Worm (Caenorhabditis elegans) whole organism, L4 larva: ENCODE results near the gene ZK287.1.

Experiments
- R02D3.7 ChIP-seq: fragments of 150-350 bp; sonication (generic microtip); optimal IDR thresholded peaks from 3 replicates; lab custom pipeline; 2014; ENCODE audit warnings: missing biosample characterization, missing genetic modification characterization
- T20F7.1 ChIP-seq: fragments of 200-800 bp; sonication (Bioruptor generic); optimal IDR thresholded peaks from 2 replicates; lab custom pipeline; 2018; ENCODE audit warnings: mild to moderate bottlenecking, missing genetic modification characterization, missing compliant biosample characterization
- Y105C5A.15 ChIP-seq: fragments of 200-800 bp; sonication (Bioruptor generic); IDR thresholded peaks from 2 replicates; pipeline ENCODE4 v1.3.6; 2022; ENCODE audit warnings: missing genetic modification characterization, missing compliant biosample characterization
- Y48G9A.11 ChIP-seq: fragments of 200-800 bp; sonication (Bioruptor generic); IDR thresholded peaks from 2 replicates; pipeline ENCODE4 v1.3.6; 2022; ENCODE audit warnings: missing genetic modification reagents, missing genetic modification characterization, missing compliant biosample characterization
- Y75B8A.6 ChIP-seq: fragments of 200-800 bp; sonication (Bioruptor generic); IDR thresholded peaks from 2 replicates; pipeline ENCODE4 v1.3.6; 2022; ENCODE audit warnings: missing genetic modification reagents, missing genetic modification characterization, missing compliant biosample characterization
- aha-1 ChIP-seq: fragments of 150-350 bp; peaks from one replicate; lab custom pipeline; 2014; ENCODE audit warnings: missing biosample characterization, missing genetic modification characterization
- aly-2 ChIP-seq: sonication (generic microtip); optimal IDR thresholded peaks from 2 replicates; lab custom pipeline; 2018; ENCODE audit warnings: missing biosample characterization, missing genetic modification characterization
- ama-1 ChIP-seq: fragments of 150-350 bp; optimal IDR thresholded peaks from 2 replicates; lab custom pipeline; 2014; ENCODE audit warnings: inconsistent platforms, mixed read lengths
- ceh-20 ChIP-seq: fragments of 200-800 bp; sonication (Bioruptor generic); IDR thresholded peaks from 2 replicates; pipeline ENCODE4 v1.3.6; 2022; ENCODE audit warnings: missing genetic modification reagents, missing genetic modification characterization, missing compliant biosample characterization
- ceh-28 ChIP-seq: fragments of 150-350 bp; optimal IDR thresholded peaks from 2 replicates; lab custom pipeline; 2014; ENCODE audit warnings: missing biosample characterization, missing genetic modification reagents, missing genetic modification characterization
- ceh-62 ChIP-seq: sonication (generic microtip); optimal IDR thresholded peaks from 2 replicates; lab custom pipeline; 2017; ENCODE audit warnings: missing biosample characterization, missing genetic modification characterization
- ctbp-1 ChIP-seq: fragments of 200-800 bp; sonication (Bioruptor generic); IDR thresholded peaks from 2 replicates; pipeline ENCODE4 v1.3.6; 2022; ENCODE audit warnings: missing genetic modification reagents, missing genetic modification characterization, missing compliant biosample characterization
- daf-12 ChIP-seq: fragments of 150-350 bp; optimal IDR thresholded peaks from 2 replicates; lab custom pipeline; 2014; ENCODE audit warnings: missing biosample characterization, missing genetic modification reagents, missing genetic modification characterization
- daf-16 ChIP-seq, 3 experiments: sonication (generic microtip); optimal IDR thresholded peaks; 2 replicates each; lab custom pipeline; 2016 to 2017; ENCODE audit warnings: missing genetic modification characterization in 3 of 3, missing genetic modification reagents in 3 of 3, mild to moderate bottlenecking in 2 of 3, missing compliant biosample characterization in 2 of 3, missing biosample characterization in 1 of 3, moderate library complexity in 1 of 3
- dmd-8 ChIP-seq: fragments of 200-800 bp; sonication (Bioruptor generic); IDR thresholded peaks from 2 replicates; pipeline ENCODE4 v1.3.6; 2022; ENCODE audit warnings: missing genetic modification characterization, missing compliant biosample characterization
- egl-27 ChIP-seq: sonication (generic microtip); optimal IDR thresholded peaks from 3 replicates; lab custom pipeline; 2017; ENCODE audit warnings: missing biosample characterization, missing genetic modification reagents, missing genetic modification characterization
- egl-43 ChIP-seq: fragments of 200-800 bp; sonication (Bioruptor generic); IDR thresholded peaks from 2 replicates; pipeline ENCODE4 v1.3.6; 2022; ENCODE audit warnings: missing genetic modification reagents, missing genetic modification characterization, missing compliant biosample characterization
- fkh-10 ChIP-seq: fragments of 150-350 bp; optimal IDR thresholded peaks from 2 replicates; lab custom pipeline; 2014; ENCODE audit warnings: missing biosample characterization, missing genetic modification reagents, missing genetic modification characterization
- gei-8 ChIP-seq: fragments of 200-800 bp; sonication (Bioruptor generic); optimal IDR thresholded peaks from 2 replicates; lab custom pipeline; 2018; ENCODE audit warnings: mild to moderate bottlenecking, missing genetic modification characterization, missing compliant biosample characterization
- hif-1 ChIP-seq, 2 experiments: sonication (generic microtip); optimal IDR thresholded peaks; 2 replicates each; lab custom pipeline; 2016 to 2017; ENCODE audit warnings: missing compliant biosample characterization in 2 of 2, missing genetic modification characterization in 2 of 2, missing genetic modification reagents in 2 of 2, missing genotype in 2 of 2, mild to moderate bottlenecking in 1 of 2
- hlh-11 ChIP-seq: fragments of 200-800 bp; sonication (Bioruptor generic); optimal IDR thresholded peaks from 2 replicates; lab custom pipeline; 2018; ENCODE audit warnings: mild to moderate bottlenecking, missing genetic modification characterization, missing compliant biosample characterization
- hlh-30 ChIP-seq: sonication (generic microtip); optimal IDR thresholded peaks from 2 replicates; lab custom pipeline; 2017; ENCODE audit warnings: antibody characterized with exemption, mild to moderate bottlenecking, missing genetic modification characterization, missing compliant biosample characterization; ENCODE audit not compliant: insufficient read depth
- hmg-1.1 ChIP-seq: fragments of 200-800 bp; sonication (Bioruptor generic); IDR thresholded peaks from 2 replicates; pipeline ENCODE4 v1.3.6; 2022; ENCODE audit warnings: missing genetic modification reagents, missing genetic modification characterization, missing compliant biosample characterization
- jun-1 ChIP-seq: fragments of 150-350 bp; optimal IDR thresholded peaks from 2 replicates; lab custom pipeline; 2014; ENCODE audit warnings: missing biosample characterization, missing genetic modification reagents, missing genetic modification characterization
- lin-38 ChIP-seq: fragments of 200-800 bp; sonication (Bioruptor generic); IDR thresholded peaks from 2 replicates; pipeline ENCODE4 v1.3.6; 2022; ENCODE audit warnings: missing genetic modification reagents, missing genetic modification characterization, missing compliant biosample characterization
- lin-39 ChIP-seq: fragments of 150-350 bp; optimal IDR thresholded peaks from 2 replicates; lab custom pipeline; 2014; ENCODE audit warnings: missing biosample characterization, missing genetic modification reagents, missing genetic modification characterization
- lsy-2 ChIP-seq, 2 experiments: fragments of 150-350 bp in 1 of 2; sonication (generic microtip) in 1 of 2; optimal IDR thresholded peaks; 2 replicates each; lab custom pipeline; 2014 to 2017; ENCODE audit warnings: missing biosample characterization in 2 of 2, missing genetic modification characterization in 2 of 2
- madf-5 ChIP-seq, 2 experiments: fragments of 200-800 bp; sonication (Bioruptor generic); IDR thresholded peaks; 2 replicates each; pipeline ENCODE4 v1.3.6; 2022; ENCODE audit warnings: missing compliant biosample characterization in 2 of 2, missing genetic modification characterization in 2 of 2
- madf-9 ChIP-seq: fragments of 200-800 bp; sonication (Bioruptor generic); conservative IDR thresholded peaks from 2 replicates; pipeline ENCODE4 v1.3.6; 2022; ENCODE audit warnings: missing genetic modification reagents, missing genetic modification characterization, missing compliant biosample characterization
- mdl-1 ChIP-seq, 2 experiments: fragments of 150-350 bp in 1 of 2; sonication (generic microtip) in 1 of 2; optimal IDR thresholded peaks; 2 replicates each; lab custom pipeline; 2014 to 2017; ENCODE audit warnings: missing biosample characterization in 2 of 2, missing genetic modification characterization in 2 of 2
- mdt-29 ChIP-seq: fragments of 200-800 bp; sonication (Bioruptor generic); IDR thresholded peaks from 2 replicates; pipeline ENCODE4 v1.3.6; 2022; ENCODE audit warnings: missing genetic modification reagents, missing genetic modification characterization, missing compliant biosample characterization
- mxl-3 ChIP-seq: fragments of 200-800 bp; sonication (Bioruptor generic); optimal IDR thresholded peaks from 2 replicates; lab custom pipeline; 2018; ENCODE audit warnings: mild to moderate bottlenecking, missing genetic modification characterization, missing compliant biosample characterization
- nhr-111 ChIP-seq: fragments of 200-800 bp; sonication (Bioruptor generic); optimal IDR thresholded peaks from 2 replicates; lab custom pipeline; 2018; ENCODE audit warnings: mild to moderate bottlenecking, missing genetic modification characterization, missing compliant biosample characterization
- nhr-25 ChIP-seq: sonication (generic microtip); optimal IDR thresholded peaks from 2 replicates; lab custom pipeline; 2017; ENCODE audit warnings: missing genetic modification characterization, mild to moderate bottlenecking, missing compliant biosample characterization, antibody characterized with exemption, moderate library complexity, borderline replicate concordance; ENCODE audit not compliant: insufficient read depth
- nhr-77 ChIP-seq: fragments of 150-350 bp; optimal IDR thresholded peaks from 2 replicates; lab custom pipeline; 2014; ENCODE audit warnings: missing biosample characterization, missing genetic modification characterization
- saeg-2 ChIP-seq: fragments of 200-800 bp; sonication (Bioruptor generic); IDR thresholded peaks from 2 replicates; pipeline ENCODE4 v1.3.6; 2022; ENCODE audit warnings: missing genetic modification reagents, missing genetic modification characterization, missing compliant biosample characterization
- set-16 ChIP-seq: fragments of 200-800 bp; sonication (Bioruptor generic); IDR thresholded peaks from 2 replicates; pipeline ENCODE4 v1.3.6; 2022; ENCODE audit warnings: missing genetic modification reagents, missing genetic modification characterization, missing compliant biosample characterization
- spr-3 ChIP-seq: fragments of 200-800 bp; sonication (Bioruptor generic); optimal IDR thresholded peaks from 2 replicates; lab custom pipeline; 2018; ENCODE audit warnings: mild to moderate bottlenecking, missing genetic modification characterization, missing compliant biosample characterization
- unc-39 ChIP-seq: sonication (generic microtip); optimal IDR thresholded peaks from 2 replicates; lab custom pipeline; 2017; ENCODE audit warnings: missing biosample characterization, missing genetic modification characterization
- zfp-3 ChIP-seq: fragments of 200-800 bp; sonication (Bioruptor generic); conservative IDR thresholded peaks from 2 replicates; pipeline ENCODE4 v1.3.6; 2022; ENCODE audit warnings: missing genetic modification reagents, missing genetic modification characterization, missing compliant biosample characterization
- zip-2 ChIP-seq: fragments of 150-350 bp; optimal IDR thresholded peaks from 2 replicates; lab custom pipeline; 2014; ENCODE audit warnings: missing biosample characterization, missing genetic modification characterization

The ZK287.1 gene

DNA sequence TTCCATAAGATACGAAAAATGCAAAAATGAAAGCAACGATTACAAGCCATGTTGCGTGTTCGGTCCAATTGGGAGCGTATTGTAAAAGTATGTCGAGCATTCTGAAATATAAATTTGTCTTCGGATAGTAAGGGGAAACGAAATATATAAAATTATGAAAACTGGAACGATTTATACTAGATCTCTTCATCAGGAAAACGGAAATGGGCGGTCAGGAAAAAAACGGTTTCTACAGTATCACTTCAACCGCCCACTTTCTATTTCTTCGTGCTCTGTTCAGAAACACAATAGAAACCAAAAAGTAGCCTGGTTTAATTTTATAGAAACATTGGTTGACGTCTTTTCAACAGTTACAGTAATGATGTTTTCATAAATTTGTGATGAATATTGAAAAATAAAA is 5.0 kb upstream of the ZK287.1 start, which contains the start of gene pitr-4:
Gene pitr-4, minus strand, starts transcription at position 101 of the 400 bp plus-strand sequence.
- TF ChIP-seq spr-3 (no peak), hlh-11 (no peak), unc-39 (no peak), Y105C5A.15 (no peak), aha-1 (no peak), T20F7.1 (no peak), ceh-62 (tag; lab: Kevin White, UChicago) (no peak), aly-2 (tag; lab: Kevin White, UChicago) (no peak), jun-1 (tag; lab: Kevin White, UChicago) (no peak), nhr-111 (GFP tag; lab: Kevin White, UChicago) (no peak), madf-9 (GFP tag; lab: Robert Waterston, UW) (no peak), lsy-2 (tag; optimal IDR thresholded peaks at IDR 0.05; lab: Kevin White, UChicago) (no peak), egl-43 (GFP tag; lab: Robert Waterston, UW) (no peak), gei-8 (GFP tag; lab: Kevin White, UChicago) (no peak), Y75B8A.6 (GFP tag; lab: Robert Waterston, UW) (no peak), ama-1 (no peak), R02D3.7 (tag; lab: Kevin White, UChicago) (no peak), nhr-25 (tag; lab: Kevin White, UChicago) (no peak)

DNA sequence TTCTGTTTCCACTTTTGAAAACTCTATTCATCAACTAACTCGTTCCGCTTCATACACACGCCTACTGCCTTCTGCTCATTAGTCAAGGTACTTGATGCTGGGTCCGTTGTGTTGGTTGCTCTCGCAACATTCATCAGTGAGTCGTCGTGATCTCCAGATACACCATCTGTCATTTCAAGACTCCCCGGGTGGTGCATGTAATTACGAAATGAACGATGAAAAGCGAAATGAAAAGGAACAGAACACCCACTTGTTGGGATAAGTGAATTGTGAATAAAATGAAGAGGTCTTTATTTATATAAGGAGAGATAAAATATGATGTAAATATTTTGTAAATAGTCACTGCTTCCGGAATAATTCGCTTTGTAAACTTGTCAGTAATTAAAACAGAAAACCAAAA is 2.5 kb upstream of the ZK287.1 start:
- TF ChIP-seq egl-27 (tag; lab: Kevin White, UChicago) (no peak), lin-39 (tag; lab: Kevin White, UChicago) (no peak), Y75B8A.6 (GFP tag; lab: Robert Waterston, UW) (no peak), lin-38 (GFP tag; lab: Robert Waterston, UW) (no peak), Y48G9A.11 (no peak), set-16 (no peak)

DNA sequence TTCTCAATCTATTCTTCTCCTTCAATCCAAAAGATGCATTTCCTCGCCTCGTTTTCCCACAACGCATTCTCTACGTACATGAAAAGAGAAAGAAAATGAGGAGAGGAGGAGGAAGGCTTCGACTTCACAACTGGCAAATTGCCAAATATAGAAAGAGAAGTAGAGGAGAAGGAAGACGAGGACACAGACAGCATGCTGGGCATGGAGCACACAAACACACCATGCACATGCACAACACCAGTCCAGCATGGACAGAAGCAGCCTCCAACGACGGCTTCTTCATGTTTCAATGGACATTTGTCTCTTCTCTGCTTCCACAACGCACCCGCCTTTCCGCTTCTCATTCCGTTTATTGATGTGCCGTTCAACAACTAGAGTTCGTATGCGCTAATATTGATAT is 1.9 kb upstream of the ZK287.1 start:
- TF ChIP-seq ceh-28 (tag; lab: Kevin White, UChicago) (no peak), saeg-2 (GFP tag; lab: Robert Waterston, UW) (no peak), daf-16 (GFP tag; optimal IDR thresholded peaks at IDR 0.05; lab: Kevin White, UChicago) (no peak), daf-16 (tag; optimal IDR thresholded peaks at IDR 0.05; lab: Kevin White, UChicago) (no peak), set-16 (no peak), dmd-8 (GFP tag; lab: Robert Waterston, UW) (no peak), mdt-29 (GFP tag; lab: Robert Waterston, UW) (no peak), lsy-2 (tag; optimal IDR thresholded peaks at IDR 0.05; lab: Kevin White, UChicago) (peak in 1 of 2 experiments; percentile 34), fkh-10 (peak; percentile 3), daf-12 (tag; lab: Kevin White, UChicago) (no peak), mdl-1 (tag; optimal IDR thresholded peaks at IDR 0.05; lab: Kevin White, UChicago) (peak in 1 of 2 experiments; percentile 48), zip-2 (tag; lab: Kevin White, UChicago) (no peak), ctbp-1 (GFP tag; lab: Robert Waterston, UW) (peak; percentile 50; the same call in 1 of the 2 replicates), hmg-1.1 (peak; percentile 67), lin-39 (tag; lab: Kevin White, UChicago) (no peak), nhr-77 (tag; lab: Kevin White, UChicago) (no peak), zfp-3 (GFP tag; lab: Robert Waterston, UW) (no peak), mxl-3 (GFP tag; lab: Kevin White, UChicago) (peak; percentile 40), hlh-30 (tag; lab: Kevin White, UChicago) (peak; percentile 27), hif-1 (tag; optimal IDR thresholded peaks at IDR 0.05; lab: Kevin White, UChicago) (no peak), aha-1 (peak; percentile 96), ceh-20 (GFP tag; lab: Robert Waterston, UW) (no peak), madf-5 (GFP tag; IDR thresholded peaks at IDR 0.05; lab: Robert Waterston, UW) (no peak)
